Worm (Caenorhabditis elegans) whole organism, young adult: ENCODE measurements around the gene C34B4.3.

ENCODE experiments used
- ama-1 ChIP-seq, 3 experiments: fragments of 150-350 bp in 1 of 3; sonication (generic microtip) in 2 of 3; optimal IDR thresholded peaks; 2 replicates each; lab custom pipeline; 2014 to 2018; ENCODE audit warnings: missing biosample characterization in 2 of 3, missing genetic modification characterization in 2 of 3, missing genetic modification reagents in 2 of 3
- hsf-1 ChIP-seq: fragments of 200-800 bp; sonication (Bioruptor generic); IDR thresholded peaks from 2 replicates; pipeline ENCODE4 v1.3.6; 2022; ENCODE audit warnings: missing genetic modification reagents, missing genetic modification characterization, missing compliant biosample characterization
- lin-35 ChIP-seq, 3 experiments: fragments of 150-350 bp in 2 of 3; sonication (generic microtip) in 1 of 3; optimal IDR thresholded peaks; 2 replicates each; lab custom pipeline; 2014 to 2018; ENCODE audit warnings: missing biosample characterization in 3 of 3, missing genetic modification characterization in 3 of 3, missing genetic modification reagents in 3 of 3
- lir-1 ChIP-seq: fragments of 200-800 bp; sonication (Bioruptor generic); conservative IDR thresholded peaks from 2 replicates; pipeline ENCODE4 v1.3.6; 2022; ENCODE audit warnings: missing genetic modification reagents, missing genetic modification characterization, missing compliant biosample characterization
- mxl-1 ChIP-seq: sonication (generic microtip); optimal IDR thresholded peaks from 2 replicates; lab custom pipeline; 2016; ENCODE audit warnings: missing genetic modification characterization, missing compliant biosample characterization
- snpc-1.1 ChIP-seq: sonication (generic microtip); optimal IDR thresholded peaks from 2 replicates; lab custom pipeline; 2017; ENCODE audit warnings: missing genetic modification characterization, mild to moderate bottlenecking, missing compliant biosample characterization, antibody characterized with exemption, moderate library complexity, missing genotype, missing genetic modification reagents; ENCODE audit not compliant: insufficient read depth

DNA sequence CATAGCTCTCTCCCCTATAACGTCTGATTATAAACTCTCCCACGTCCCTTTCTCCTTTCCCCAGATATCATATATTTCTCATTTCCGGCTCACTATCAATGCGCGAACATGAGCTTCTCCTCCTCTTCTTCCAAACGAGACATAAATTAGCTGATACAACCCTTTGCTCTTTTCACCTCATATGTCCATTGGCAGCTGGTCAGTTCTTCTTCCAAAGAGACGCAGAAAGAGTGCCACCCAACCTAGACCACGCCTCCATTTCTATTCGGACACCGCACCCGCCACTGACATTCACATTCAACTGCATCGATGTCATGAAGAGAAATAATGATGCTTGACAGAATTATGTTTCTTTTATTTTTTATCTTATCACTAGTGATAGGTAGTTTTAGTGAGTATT is 52.2 kb downstream of the C34B4.3 start, which contains the start of gene fmi-1:
- TF ChIP-seq ama-1 (optimal IDR thresholded peaks at IDR 0.05; lab: Kevin White, UChicago) (no peak), ama-1 (GFP tag; optimal IDR thresholded peaks at IDR 0.05; lab: Kevin White, UChicago) (no peak), lin-35 (GFP tag; optimal IDR thresholded peaks at IDR 0.05; lab: Kevin White, UChicago) (no peak), snpc-1.1 (tag; lab: Kevin White, UChicago) (no peak), lir-1 (GFP tag; lab: Robert Waterston, UW) (no peak), mxl-1 (no peak), hsf-1 (GFP tag; lab: Robert Waterston, UW) (no peak)
